Worm (Caenorhabditis elegans) whole organism, L1 larva: ENCODE results near the gene C10A4.2.

ENCODE experiments used
- C16A3.4 ChIP-seq: fragments of 150-350 bp; optimal IDR thresholded peaks from 2 replicates; lab custom pipeline; 2014; ENCODE audit warnings: missing biosample characterization, missing genetic modification characterization
- C34B4.2 ChIP-seq: sonication (generic microtip); optimal IDR thresholded peaks from 2 replicates; lab custom pipeline; 2017; ENCODE audit warnings: mild to moderate bottlenecking, missing genetic modification characterization, missing compliant biosample characterization
- Y116A8C.19 ChIP-seq: sonication (generic microtip); optimal IDR thresholded peaks from 2 replicates; lab custom pipeline; 2016; ENCODE audit warnings: missing compliant biosample characterization, missing genetic modification characterization, borderline replicate concordance
- alr-1 ChIP-seq: fragments of 200-800 bp; sonication (Bioruptor generic); optimal IDR thresholded peaks from 2 replicates; lab custom pipeline; 2018; ENCODE audit warnings: borderline replicate concordance, mild to moderate bottlenecking, missing genetic modification characterization, missing compliant biosample characterization
- aly-2 ChIP-seq: fragments of 150-350 bp; optimal IDR thresholded peaks from 2 replicates; lab custom pipeline; 2014; ENCODE audit warnings: missing biosample characterization, missing genetic modification characterization
- ama-1 ChIP-seq: fragments of 150-350 bp; optimal IDR thresholded peaks from 2 replicates; lab custom pipeline; 2014
- blmp-1 ChIP-seq: fragments of 150-350 bp; optimal IDR thresholded peaks from 2 replicates; lab custom pipeline; 2014; ENCODE audit warnings: missing biosample characterization, missing genetic modification characterization
- ceh-82 ChIP-seq, 3 experiments: fragments of 150-350 bp in 1 of 3; sonication (generic microtip) in 2 of 3; optimal IDR thresholded peaks; 2 replicates each; lab custom pipeline; 2014 to 2017; ENCODE audit warnings: missing biosample characterization in 3 of 3, missing genetic modification characterization in 3 of 3
- ceh-88 ChIP-seq: fragments of 200-800 bp; sonication (Bioruptor generic); IDR thresholded peaks from 2 replicates; pipeline ENCODE4 v1.3.6; 2022; ENCODE audit warnings: missing genetic modification characterization, missing compliant biosample characterization
- efl-3 ChIP-seq: fragments of 200-800 bp; sonication (Bioruptor generic); optimal IDR thresholded peaks from 2 replicates; lab custom pipeline; 2018; ENCODE audit warnings: mild to moderate bottlenecking, missing genetic modification characterization, missing compliant biosample characterization
- egl-13 ChIP-seq: sonication (generic microtip); optimal IDR thresholded peaks from 2 replicates; lab custom pipeline; 2016; ENCODE audit warnings: missing genotype, missing genetic modification reagents, missing genetic modification characterization, missing compliant biosample characterization
- elt-2 ChIP-seq: sonication (generic microtip); optimal IDR thresholded peaks from 2 replicates; lab custom pipeline; 2016; ENCODE audit warnings: missing genetic modification characterization, mild to moderate bottlenecking, inconsistent platforms, missing compliant biosample characterization, missing genetic modification reagents
- elt-3 ChIP-seq, 6 experiments: fragments of 150-350 bp in 1 of 6; sonication (generic microtip); optimal IDR thresholded peaks; 2 replicates each; lab custom pipeline; 2017 to 2018; ENCODE audit warnings: missing biosample characterization in 6 of 6, missing genetic modification characterization in 6 of 6, inconsistent platforms in 1 of 6
- ets-5 ChIP-seq: fragments of 200-800 bp; sonication (Bioruptor generic); IDR thresholded peaks from 2 replicates; pipeline ENCODE4 v1.3.6; 2022; ENCODE audit warnings: missing genetic modification characterization, missing compliant biosample characterization
- hlh-17 ChIP-seq: fragments of 200-800 bp; sonication (Bioruptor generic); optimal IDR thresholded peaks from 2 replicates; lab custom pipeline; 2018; ENCODE audit warnings: missing genetic modification characterization, mild to moderate bottlenecking, missing compliant biosample characterization, moderate library complexity, borderline replicate concordance
- hlh-4 ChIP-seq: sonication (generic microtip); optimal IDR thresholded peaks from 2 replicates; lab custom pipeline; 2016; ENCODE audit warnings: mild to moderate bottlenecking, missing genetic modification characterization, missing compliant biosample characterization
- irx-1 ChIP-seq: sonication (generic microtip); optimal IDR thresholded peaks from 2 replicates; lab custom pipeline; 2016; ENCODE audit warnings: missing genetic modification characterization, missing compliant biosample characterization
- isw-1 ChIP-seq: fragments of 200-800 bp; sonication (Bioruptor generic); IDR thresholded peaks from 2 replicates; pipeline ENCODE4 v1.3.6; 2022; ENCODE audit warnings: missing genetic modification characterization, missing compliant biosample characterization
- lin-13 ChIP-seq: fragments of 150-350 bp; optimal IDR thresholded peaks from 2 replicates; lab custom pipeline; 2014; ENCODE audit warnings: missing biosample characterization, missing genetic modification reagents, missing genetic modification characterization
- lin-39 ChIP-seq: fragments of 150-350 bp; optimal IDR thresholded peaks from 2 replicates; lab custom pipeline; 2014; ENCODE audit warnings: missing biosample characterization, missing genetic modification reagents, missing genetic modification characterization
- lir-3 ChIP-seq: sonication (generic microtip); optimal IDR thresholded peaks from 2 replicates; lab custom pipeline; 2016; ENCODE audit warnings: mild to moderate bottlenecking, missing genetic modification characterization, moderate library complexity, missing compliant biosample characterization; ENCODE audit not compliant: poor library complexity
- lsy-2 ChIP-seq, 2 experiments: fragments of 150-350 bp; optimal IDR thresholded peaks; 2 replicates each; lab custom pipeline; 2014; ENCODE audit warnings: missing biosample characterization in 2 of 2, missing genetic modification characterization in 2 of 2
- mdl-1 ChIP-seq, 2 experiments: fragments of 150-350 bp; optimal IDR thresholded peaks; 2 replicates each; lab custom pipeline; 2014 to 2017; ENCODE audit warnings: missing biosample characterization in 2 of 2, missing genetic modification characterization in 2 of 2, inconsistent platforms in 1 of 2
- mef-2 ChIP-seq: fragments of 150-350 bp; optimal IDR thresholded peaks from 2 replicates; lab custom pipeline; 2014; ENCODE audit warnings: missing biosample characterization, missing genetic modification characterization
- mep-1 ChIP-seq: fragments of 150-350 bp; optimal IDR thresholded peaks from 2 replicates; lab custom pipeline; 2014; ENCODE audit warnings: missing biosample characterization, missing genetic modification characterization
- nhr-11 ChIP-seq: fragments of 150-350 bp; optimal IDR thresholded peaks from 2 replicates; lab custom pipeline; 2014; ENCODE audit warnings: missing biosample characterization, missing genetic modification characterization
- nhr-12 ChIP-seq: sonication (generic microtip); optimal IDR thresholded peaks from 2 replicates; lab custom pipeline; 2017; ENCODE audit warnings: missing biosample characterization, missing genetic modification characterization
- nhr-19 ChIP-seq: fragments of 200-800 bp; sonication (Bioruptor generic); conservative IDR thresholded peaks from 2 replicates; pipeline ENCODE4 v1.3.6; 2022; ENCODE audit warnings: missing genetic modification characterization, missing compliant biosample characterization
- nhr-20 ChIP-seq: sonication (generic microtip); optimal IDR thresholded peaks from 2 replicates; lab custom pipeline; 2016; ENCODE audit warnings: mild to moderate bottlenecking, missing genetic modification characterization, missing compliant biosample characterization
- nhr-28 ChIP-seq: fragments of 150-350 bp; optimal IDR thresholded peaks from 2 replicates; lab custom pipeline; 2014; ENCODE audit warnings: missing biosample characterization, missing genetic modification characterization
- nhr-77 ChIP-seq: fragments of 150-350 bp; optimal IDR thresholded peaks from 2 replicates; lab custom pipeline; 2014; ENCODE audit warnings: missing biosample characterization, missing genetic modification characterization
- nhr-85 ChIP-seq: sonication (generic microtip); peaks from one replicate; lab custom pipeline; 2016; ENCODE audit warnings: missing genetic modification characterization, inconsistent platforms, missing compliant biosample characterization
- pax-3 ChIP-seq: fragments of 200-800 bp; sonication (Bioruptor generic); optimal IDR thresholded peaks from 2 replicates; lab custom pipeline; 2018; ENCODE audit warnings: mild to moderate bottlenecking, missing genetic modification characterization, moderate library complexity, missing compliant biosample characterization
- pqm-1 ChIP-seq: sonication (generic microtip); optimal IDR thresholded peaks from 3 replicates; lab custom pipeline; 2017; ENCODE audit warnings: missing biosample characterization, missing genetic modification characterization
- skn-1 ChIP-seq: fragments of 150-350 bp; optimal IDR thresholded peaks from 2 replicates; lab custom pipeline; 2014; ENCODE audit warnings: missing biosample characterization, missing genetic modification characterization
- sup-37 ChIP-seq: fragments of 200-800 bp; sonication (Bioruptor generic); optimal IDR thresholded peaks from 2 replicates; lab custom pipeline; 2018; ENCODE audit warnings: mild to moderate bottlenecking, missing genetic modification characterization, missing compliant biosample characterization
- swsn-7 ChIP-seq: sonication (generic microtip); optimal IDR thresholded peaks from 2 replicates; lab custom pipeline; 2016; ENCODE audit warnings: missing genetic modification characterization, missing compliant biosample characterization
- tbx-2 ChIP-seq: sonication (generic microtip); optimal IDR thresholded peaks from 2 replicates; lab custom pipeline; 2016; ENCODE audit warnings: missing genetic modification characterization, missing compliant biosample characterization
- tlp-1 ChIP-seq: fragments of 150-350 bp; optimal IDR thresholded peaks from 2 replicates; lab custom pipeline; 2014; ENCODE audit warnings: missing biosample characterization, missing genetic modification characterization
- unc-30 ChIP-seq: sonication (generic microtip); optimal IDR thresholded peaks from 2 replicates; lab custom pipeline; 2017; ENCODE audit warnings: missing biosample characterization, missing genetic modification characterization
- vab-15 ChIP-seq: sonication (generic microtip); optimal IDR thresholded peaks from 2 replicates; lab custom pipeline; 2017; ENCODE audit warnings: missing genotype, mild to moderate bottlenecking, missing genetic modification characterization, missing compliant biosample characterization
- zag-1 ChIP-seq: fragments of 150-350 bp; optimal IDR thresholded peaks from 2 replicates; lab custom pipeline; 2014; ENCODE audit warnings: missing biosample characterization, missing genetic modification characterization
- ztf-4 ChIP-seq: fragments of 150-350 bp; optimal IDR thresholded peaks from 2 replicates; lab custom pipeline; 2014; ENCODE audit warnings: missing biosample characterization, missing genetic modification characterization

C10A4.2 gene

DNA sequence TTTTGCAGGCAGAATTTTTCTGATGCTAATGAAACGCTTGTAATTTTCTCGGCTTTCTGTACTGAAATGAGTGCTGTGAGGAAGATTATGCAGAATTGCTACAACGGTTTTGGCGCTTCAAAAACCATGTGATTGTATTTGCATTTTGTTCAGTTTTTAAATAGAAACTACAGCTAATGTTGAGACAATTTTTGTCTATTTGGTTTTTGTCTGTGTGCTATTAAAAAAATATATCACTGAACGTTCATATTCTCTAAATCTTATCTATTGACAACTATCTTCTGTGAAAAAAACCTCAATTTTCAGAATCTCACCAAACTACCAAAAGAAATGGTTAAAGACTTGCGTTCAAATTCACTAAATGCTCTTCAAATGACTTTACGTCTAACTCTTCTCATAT, 19.8 kb upstream of the C10A4.2 start, which contains the start of gene C10A4.6:
TSS of gene C10A4.6 (plus strand) at position 301 of the 400 bp plus-strand sequence.
- TF ChIP-seq lin-13 (no peak), nhr-12 (tag; lab: Kevin White, UChicago) (no peak), hlh-4 (tag; lab: Kevin White, UChicago) (no peak), lsy-2 (tag; optimal IDR thresholded peaks at IDR 0.05; lab: Kevin White, UChicago) (no peak), lir-3 (tag; lab: Kevin White, UChicago) (no peak), efl-3 (no peak), hlh-17 (GFP tag; lab: Kevin White, UChicago) (no peak), ceh-82 (tag; optimal IDR thresholded peaks at IDR 0.05; lab: Kevin White, UChicago) (no peak), zag-1 (no peak), aly-2 (tag; lab: Kevin White, UChicago) (no peak), ets-5 (no peak), alr-1 (tag; lab: Kevin White, UChicago) (no peak), mdl-1 (tag; optimal IDR thresholded peaks at IDR 0.05; lab: Kevin White, UChicago) (no peak), elt-2 (tag; lab: Kevin White, UChicago) (no peak), mef-2 (no peak), vab-15 (tag; lab: Kevin White, UChicago) (no peak), nhr-77 (no peak)

DNA sequence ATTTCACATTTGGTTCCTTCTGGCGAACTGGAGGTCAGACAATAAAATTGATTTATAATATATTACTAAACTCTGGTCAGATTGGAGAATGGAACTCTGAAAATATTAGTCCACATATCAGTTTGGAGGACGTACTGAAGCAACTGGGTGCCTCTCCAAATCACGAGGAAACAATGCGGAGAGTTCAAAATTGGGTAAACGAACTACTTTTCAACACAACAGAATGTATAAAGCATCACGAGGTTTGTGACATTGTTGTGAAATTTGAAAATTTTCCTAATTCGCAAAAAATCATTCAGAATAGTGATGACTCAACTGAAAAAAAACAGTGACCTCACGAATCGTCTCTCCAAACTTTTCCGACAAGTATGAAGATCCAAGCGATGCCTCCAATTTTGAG, 16.9 kb upstream of the C10A4.2 start, which contains the start of gene gad-2:
TSS of gene gad-2 (plus strand) at position 301 of the 400 bp plus-strand sequence.
- TF ChIP-seq tlp-1 (no peak), ztf-4 (tag; lab: Kevin White, UChicago) (no peak), swsn-7 (no peak), aly-2 (tag; lab: Kevin White, UChicago) (no peak), mep-1 (tag; lab: Kevin White, UChicago) (no peak), nhr-85 (tag; lab: Kevin White, UChicago) (no peak), blmp-1 (tag; lab: Kevin White, UChicago) (no peak)

DNA sequence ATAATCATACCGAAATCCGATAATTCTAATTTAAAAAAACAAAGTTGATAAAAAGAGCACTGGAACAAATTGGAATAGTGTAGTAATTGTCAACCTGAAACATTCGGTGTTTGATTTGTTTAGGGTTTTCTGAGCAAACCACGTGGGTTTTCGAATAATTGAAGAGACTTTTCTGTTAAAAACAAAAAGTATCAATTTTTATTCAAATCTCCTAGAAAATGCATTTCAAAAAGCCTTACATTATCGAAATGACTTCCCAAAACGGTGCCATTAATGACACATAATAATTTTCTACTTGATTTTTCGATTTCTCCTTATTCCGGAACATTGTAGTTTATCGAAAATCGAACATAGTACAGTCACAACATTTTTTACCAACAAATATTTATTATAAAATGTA, 12.1 kb upstream of the C10A4.2 start, which contains the start of gene C10A4.13:
TSS of gene C10A4.13 (minus strand) at position 101 of the 400 bp plus-strand sequence.
- TF ChIP-seq nhr-11 (tag; lab: Kevin White, UChicago) = no peak
- TF ChIP-seq tbx-2 (tag; lab: Kevin White, UChicago) = no peak

DNA sequence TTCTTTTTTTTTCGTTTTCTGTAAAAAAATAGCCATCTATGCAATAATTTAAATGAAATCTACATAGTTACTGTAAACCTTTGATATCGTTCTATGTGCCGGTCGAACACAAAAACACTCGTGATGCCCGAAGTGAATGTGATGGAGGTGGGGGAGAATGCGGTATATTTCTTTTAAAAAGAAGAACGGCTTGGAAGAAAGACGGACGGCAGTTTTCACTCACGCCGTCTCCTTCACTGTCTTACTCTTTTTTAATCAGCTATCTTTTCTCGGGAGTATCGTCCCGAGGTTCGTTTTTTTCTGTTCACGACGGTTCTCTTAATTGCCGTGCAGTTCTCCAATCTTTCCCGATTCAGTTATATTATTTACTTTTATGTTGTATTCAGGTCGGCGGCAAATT, 11.5 kb upstream of the C10A4.2 start, which contains the start of gene C10A4.10:
TSS of gene C10A4.10 (plus strand) at position 301 of the 400 bp plus-strand sequence.
- TF ChIP-seq ceh-88 (GFP tag; lab: Robert Waterston, UW) (no peak), sup-37 (no peak), efl-3 (no peak), unc-30 (tag; lab: Kevin White, UChicago) (no peak), Y116A8C.19 (tag; lab: Kevin White, UChicago) (no peak), C34B4.2 (tag; lab: Kevin White, UChicago) (no peak), egl-13 (no peak), ets-5 (no peak), lir-3 (tag; lab: Kevin White, UChicago) (no peak)

DNA sequence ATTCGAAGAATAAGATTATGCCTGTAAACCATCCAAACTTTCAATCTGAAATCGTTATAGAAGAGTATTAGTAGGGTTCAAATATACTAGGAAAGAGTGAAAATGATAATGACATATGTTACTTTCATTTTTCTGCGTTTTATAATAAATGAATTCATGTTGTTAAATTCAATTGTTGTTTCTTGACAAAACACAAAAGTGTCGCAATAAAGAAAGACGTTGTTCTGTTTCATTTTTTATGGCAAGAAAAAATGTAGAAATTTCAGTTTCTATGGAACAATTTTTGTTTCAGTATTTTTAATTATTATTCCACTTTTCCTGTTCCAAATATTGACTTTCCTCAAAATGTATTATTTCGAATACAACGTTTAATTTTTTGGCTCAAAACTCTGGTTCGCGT, 9.2 kb upstream of the C10A4.2 start, which contains the start of gene C10A4.4:
TSS of gene C10A4.4 (plus strand) at position 301 of the 400 bp plus-strand sequence.
- no peak for TF ChIP-seq skn-1 (tag; lab: Kevin White, UChicago)
- no peak for TF ChIP-seq nhr-19 (GFP tag; lab: Robert Waterston, UW)
- no peak for TF ChIP-seq irx-1
- no peak for TF ChIP-seq egl-13
- no peak for TF ChIP-seq nhr-28 (tag; lab: Kevin White, UChicago)
- no peak for TF ChIP-seq isw-1
- no peak for TF ChIP-seq vab-15 (tag; lab: Kevin White, UChicago)
- no peak for TF ChIP-seq sup-37
- no peak for TF ChIP-seq pax-3
- TF ChIP-seq lin-39 (tag; lab: Kevin White, UChicago) = no peak
- TF ChIP-seq mdl-1 (tag; optimal IDR thresholded peaks at IDR 0.05; lab: Kevin White, UChicago) = no peak
- TF ChIP-seq C16A3.4 = no peak
- TF ChIP-seq pqm-1 (tag; lab: Kevin White, UChicago) = no peak
- TF ChIP-seq nhr-85 (tag; lab: Kevin White, UChicago) = no peak
- TF ChIP-seq efl-3 = no peak
- no peak for TF ChIP-seq elt-3 (tag; optimal IDR thresholded peaks at IDR 0.05; lab: Kevin White, UChicago)
- no peak for TF ChIP-seq nhr-20 (tag; lab: Kevin White, UChicago)
- no peak for TF ChIP-seq ztf-4 (tag; lab: Kevin White, UChicago)
- no peak for TF ChIP-seq ama-1 (lab: Kevin White, UChicago)
